Worm (Caenorhabditis elegans): ENCODE measurements around the gene fcho-1.

ce11 chrII:1338196-1338595 is 27.9 kb downstream of the fcho-1 start:
- TF ChIP-seq nhr-6 (tag; optimal IDR thresholded peaks at IDR 0.05) (no peak), nhr-10 (tag; optimal IDR thresholded peaks at IDR 0.05) (no peak), ztf-11 (tag; optimal IDR thresholded peaks at IDR 0.05) (no peak), R02D3.7 (tag; optimal IDR thresholded peaks at IDR 0.05) (no peak), lin-39 (tag; optimal IDR thresholded peaks at IDR 0.05) (no peak), egl-27 (tag; optimal IDR thresholded peaks at IDR 0.05) (no peak), mdl-1 (tag; optimal IDR thresholded peaks at IDR 0.05) (no peak), nhr-12 (tag; optimal IDR thresholded peaks at IDR 0.05) (no peak), nhr-237 (tag; optimal IDR thresholded peaks at IDR 0.05) (no peak), snpc-4 (tag; optimal IDR thresholded peaks at IDR 0.05) (no peak), peb-1 (tag; optimal IDR thresholded peaks at IDR 0.05) (no peak), ama-1 (optimal IDR thresholded peaks at IDR 0.05) (no peak), elt-3 (tag; optimal IDR thresholded peaks at IDR 0.05) (no peak), F13H6.1 (tag; optimal IDR thresholded peaks at IDR 0.05) (no peak)

Data from whole organism, L2 larva.